Worm (Caenorhabditis elegans): ENCODE measurements around the gene F56B3.2.

ce11 chrIV:741831-742230 is 26.6 kb downstream of the F56B3.2 start:
- TF ChIP-seq lsy-27 (tag; optimal IDR thresholded peaks at IDR 0.05; ENCODE audit: borderline replicate concordance, insufficient read depth) (no peak), unc-130 (GFP tag; optimal IDR thresholded peaks at IDR 0.05) (no peak), mel-28 (tag; optimal IDR thresholded peaks at IDR 0.05; ENCODE audit: borderline replicate concordance) (no peak), madf-3 (GFP tag; IDR thresholded peaks at IDR 0.05) (no peak), ama-1 (optimal IDR thresholded peaks at IDR 0.05) (no peak), ama-1 (GFP tag; optimal IDR thresholded peaks at IDR 0.05) (no peak), ets-4 (GFP tag; optimal IDR thresholded peaks at IDR 0.05) (no peak)
